Worm (Caenorhabditis elegans) whole organism, late embryonic: ENCODE measurements around the gene prx-12.

Experiments used
- C08G9.2 ChIP-seq: sonication (generic microtip); optimal IDR thresholded peaks from 2 replicates; lab custom pipeline; 2016; ENCODE audit warnings: mild to moderate bottlenecking, missing genetic modification characterization, moderate library complexity, missing compliant biosample characterization
- F13H6.1 ChIP-seq: sonication (generic microtip); optimal IDR thresholded peaks from 2 replicates; lab custom pipeline; 2016; ENCODE audit warnings: missing genetic modification characterization, missing compliant biosample characterization
- Y22D7AL.16 ChIP-seq: sonication (generic microtip); optimal IDR thresholded peaks from 2 replicates; lab custom pipeline; 2016; ENCODE audit warnings: missing genetic modification characterization, missing compliant biosample characterization
- ahr-1 ChIP-seq: sonication (generic microtip); optimal IDR thresholded peaks from 2 replicates; lab custom pipeline; 2016; ENCODE audit warnings: missing genetic modification characterization, missing compliant biosample characterization
- ama-1 ChIP-seq: fragments of 150-350 bp; optimal IDR thresholded peaks from 2 replicates; lab custom pipeline; 2014
- ceh-14 ChIP-seq: sonication (generic microtip); optimal IDR thresholded peaks from 2 replicates; lab custom pipeline; 2016; ENCODE audit warnings: missing genotype, missing genetic modification characterization, missing compliant biosample characterization
- ceh-18 ChIP-seq: sonication (generic microtip); optimal IDR thresholded peaks from 2 replicates; lab custom pipeline; 2016; ENCODE audit warnings: missing genetic modification characterization, missing compliant biosample characterization
- ceh-19 ChIP-seq: fragments of 200-800 bp; sonication (Bioruptor generic); optimal IDR thresholded peaks from 2 replicates; lab custom pipeline; 2018; ENCODE audit warnings: mild to moderate bottlenecking, missing genetic modification characterization, missing compliant biosample characterization
- ceh-30 ChIP-seq: fragments of 150-350 bp; optimal IDR thresholded peaks from 2 replicates; lab custom pipeline; 2014; ENCODE audit warnings: missing biosample characterization, missing genetic modification characterization
- ceh-31 ChIP-seq: sonication (generic microtip); optimal IDR thresholded peaks from 2 replicates; lab custom pipeline; 2016; ENCODE audit warnings: missing genetic modification characterization, missing compliant biosample characterization
- ceh-34 ChIP-seq: sonication (generic microtip); optimal IDR thresholded peaks from 2 replicates; lab custom pipeline; 2016; ENCODE audit warnings: mild to moderate bottlenecking, missing genetic modification characterization, missing compliant biosample characterization
- ceh-48 ChIP-seq: sonication (generic microtip); optimal IDR thresholded peaks from 2 replicates; lab custom pipeline; 2016; ENCODE audit warnings: missing genetic modification characterization, inconsistent platforms, missing compliant biosample characterization
- ceh-6 ChIP-seq: fragments of 200-800 bp; sonication (Bioruptor generic); optimal IDR thresholded peaks from 2 replicates; lab custom pipeline; 2018; ENCODE audit warnings: mild to moderate bottlenecking, missing genetic modification characterization, missing compliant biosample characterization
- ceh-9 ChIP-seq: sonication (generic microtip); optimal IDR thresholded peaks from 2 replicates; lab custom pipeline; 2016; ENCODE audit warnings: mild to moderate bottlenecking, missing genetic modification characterization, inconsistent platforms, missing compliant biosample characterization
- dmd-4 ChIP-seq: sonication (generic microtip); optimal IDR thresholded peaks from 2 replicates; lab custom pipeline; 2016; ENCODE audit warnings: borderline replicate concordance, missing genetic modification characterization, missing compliant biosample characterization
- elt-2 ChIP-seq: sonication (generic microtip); optimal IDR thresholded peaks from 2 replicates; lab custom pipeline; 2016; ENCODE audit warnings: missing genetic modification reagents, missing genetic modification characterization, missing compliant biosample characterization
- ets-4 ChIP-seq: sonication (generic microtip); optimal IDR thresholded peaks from 2 replicates; lab custom pipeline; 2016; ENCODE audit warnings: missing genetic modification characterization, missing compliant biosample characterization
- eyg-1 ChIP-seq: sonication (generic microtip); optimal IDR thresholded peaks from 2 replicates; lab custom pipeline; 2016; ENCODE audit warnings: missing genotype, missing genetic modification characterization, missing compliant biosample characterization
- fax-1 ChIP-seq: sonication (generic microtip); optimal IDR thresholded peaks from 2 replicates; lab custom pipeline; 2016; ENCODE audit warnings: missing genotype, missing genetic modification characterization, missing compliant biosample characterization
- fkh-6 ChIP-seq: sonication (generic microtip); optimal IDR thresholded peaks from 2 replicates; lab custom pipeline; 2016; ENCODE audit warnings: missing genetic modification characterization, missing compliant biosample characterization
- gmeb-2 ChIP-seq: sonication (generic microtip); optimal IDR thresholded peaks from 2 replicates; lab custom pipeline; 2016; ENCODE audit warnings: missing genetic modification characterization, inconsistent platforms, missing compliant biosample characterization
- hlh-15 ChIP-seq: sonication (generic microtip); optimal IDR thresholded peaks from 2 replicates; lab custom pipeline; 2016; ENCODE audit warnings: missing genetic modification characterization, missing compliant biosample characterization
- hlh-6 ChIP-seq: sonication (generic microtip); optimal IDR thresholded peaks from 2 replicates; lab custom pipeline; 2016; ENCODE audit warnings: missing genotype, missing genetic modification characterization, missing compliant biosample characterization
- mec-3 ChIP-seq: sonication (generic microtip); optimal IDR thresholded peaks from 2 replicates; lab custom pipeline; 2016; ENCODE audit warnings: borderline replicate concordance, missing genetic modification characterization, missing compliant biosample characterization
- odd-2 ChIP-seq: sonication (generic microtip); optimal IDR thresholded peaks from 2 replicates; lab custom pipeline; 2017; ENCODE audit warnings: antibody characterized with exemption, mild to moderate bottlenecking, missing genetic modification characterization, missing compliant biosample characterization
- pag-3 ChIP-seq: sonication (generic microtip); optimal IDR thresholded peaks from 2 replicates; lab custom pipeline; 2016; ENCODE audit warnings: missing compliant biosample characterization, missing genetic modification characterization, borderline replicate concordance
- pat-9 ChIP-seq: fragments of 200-800 bp; sonication (Bioruptor generic); optimal IDR thresholded peaks from 2 replicates; lab custom pipeline; 2018; ENCODE audit warnings: mild to moderate bottlenecking, missing genetic modification characterization, moderate library complexity, missing compliant biosample characterization
- pros-1 ChIP-seq: fragments of 150-350 bp; optimal IDR thresholded peaks from 2 replicates; lab custom pipeline; 2014; ENCODE audit warnings: missing biosample characterization, missing genetic modification reagents, missing genetic modification characterization
- ref-2 ChIP-seq: sonication (generic microtip); optimal IDR thresholded peaks from 2 replicates; lab custom pipeline; 2016; ENCODE audit warnings: missing genetic modification characterization, missing compliant biosample characterization
- sdc-2 ChIP-seq: sonication (generic microtip); optimal IDR thresholded peaks from 2 replicates; lab custom pipeline; 2016; ENCODE audit warnings: missing genotype, missing genetic modification characterization, missing compliant biosample characterization
- syd-9 ChIP-seq: sonication (generic microtip); optimal IDR thresholded peaks from 2 replicates; lab custom pipeline; 2016; ENCODE audit warnings: mild to moderate bottlenecking, missing genetic modification characterization, moderate library complexity, missing compliant biosample characterization
- tbx-2 ChIP-seq: sonication (generic microtip); optimal IDR thresholded peaks from 2 replicates; lab custom pipeline; 2016; ENCODE audit warnings: missing genetic modification characterization, missing compliant biosample characterization
- ttx-3 ChIP-seq: sonication (generic microtip); optimal IDR thresholded peaks from 2 replicates; lab custom pipeline; 2016; ENCODE audit warnings: missing genetic modification reagents, missing genetic modification characterization, missing compliant biosample characterization
- unc-42 ChIP-seq: sonication (generic microtip); optimal IDR thresholded peaks from 2 replicates; lab custom pipeline; 2016; ENCODE audit warnings: missing genotype, missing genetic modification characterization, missing compliant biosample characterization
- zip-5 ChIP-seq: sonication (generic microtip); optimal IDR thresholded peaks from 2 replicates; lab custom pipeline; 2016; ENCODE audit warnings: missing genetic modification characterization, missing compliant biosample characterization
- ztf-16 ChIP-seq: sonication (generic microtip); optimal IDR thresholded peaks from 2 replicates; lab custom pipeline; 2017; ENCODE audit warnings: missing genetic modification characterization, missing compliant biosample characterization

prx-12 gene

DNA sequence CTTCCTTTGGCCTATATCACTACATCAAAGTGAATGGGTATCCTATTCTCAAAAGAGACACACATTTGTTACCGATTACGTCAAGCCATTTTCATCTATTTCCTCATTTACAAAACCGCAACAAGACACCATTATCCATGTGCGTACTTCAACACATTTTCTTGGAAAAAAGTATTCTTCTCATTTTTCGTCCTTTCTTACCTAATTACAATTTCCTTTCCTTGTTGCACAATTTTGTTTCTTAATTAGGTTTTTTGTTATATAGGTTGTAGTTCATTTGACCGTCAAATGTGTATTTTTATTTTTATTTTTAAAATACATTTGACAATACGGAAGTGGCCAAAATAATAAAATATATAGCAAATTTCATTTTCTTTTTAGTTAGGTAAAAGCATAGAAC is 9.7 kb upstream of the prx-12 start:
- TF ChIP-seq odd-2 (tag; lab: Kevin White, UChicago) (no peak), gmeb-2 (no peak), F13H6.1 (no peak), ref-2 (no peak), pag-3 (tag; lab: Kevin White, UChicago) (no peak), ets-4 (tag; lab: Kevin White, UChicago) (no peak), dmd-4 (no peak), ama-1 (no peak)

DNA sequence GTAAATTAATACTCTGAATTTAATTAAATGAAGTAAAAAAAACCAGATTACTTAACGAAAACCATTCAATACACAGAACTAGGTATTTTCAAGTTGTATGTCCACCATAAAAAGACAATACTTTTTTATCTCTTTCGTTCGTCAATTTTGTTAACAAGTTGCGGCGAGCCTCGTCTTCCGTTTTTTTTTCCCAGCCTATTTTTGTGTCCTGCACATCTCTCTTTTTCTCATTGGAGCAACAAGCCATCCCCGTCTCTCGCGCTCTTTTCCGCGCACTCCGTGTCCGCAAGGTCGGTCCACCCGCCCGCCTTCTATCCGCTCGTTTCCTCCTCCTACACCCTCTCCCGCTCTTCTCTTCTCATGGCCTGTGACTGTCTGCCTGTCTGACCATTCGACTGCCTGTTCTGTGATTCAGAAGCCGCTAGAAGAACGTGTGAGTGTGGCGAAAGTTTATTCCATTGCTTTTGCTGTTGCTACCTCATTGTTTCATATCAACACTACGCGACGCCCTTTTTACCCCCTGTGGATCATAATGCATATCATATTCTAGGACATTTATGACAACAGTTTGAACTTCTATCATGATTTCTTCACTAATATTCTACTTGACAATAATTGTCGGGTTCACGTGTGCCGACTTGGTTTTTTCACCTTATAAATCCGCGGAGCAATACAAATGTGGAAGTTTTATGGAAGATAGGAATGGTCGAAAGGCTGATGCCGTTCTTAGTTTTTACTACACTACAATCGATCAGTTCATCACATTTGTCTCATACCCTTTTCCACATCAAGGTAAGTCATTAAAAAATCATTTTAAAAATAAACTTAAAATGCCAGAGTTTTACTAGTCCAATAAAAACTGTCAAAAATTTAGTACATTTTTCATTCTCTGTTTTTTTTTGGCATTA is 8.3 kb upstream of the prx-12 start, which contains the start of the genes F08B12.11 and prmn-1:
TSS of gene F08B12.11 (plus strand) at position 521 of the 908 bp plus-strand sequence.
TSS of gene prmn-1 (plus strand) at position 551 of the 908 bp plus-strand sequence.
- TF ChIP-seq ref-2, result peak; percentile 62
- peak; percentile 62 for TF ChIP-seq sdc-2
- TF ChIP-seq fax-1 (tag; lab: Kevin White, UChicago), result peak; percentile 28
- peak; percentile 7 for TF ChIP-seq C08G9.2
- peak; percentile 11 for TF ChIP-seq fkh-6
- TF ChIP-seq tbx-2, result peak; percentile 26
- TF ChIP-seq ceh-31 (tag; lab: Kevin White, UChicago), result peak; percentile 36
- no peak for TF ChIP-seq pag-3 (tag; lab: Kevin White, UChicago)
- peak; percentile 0 for TF ChIP-seq elt-2 (tag; lab: Kevin White, UChicago)
- TF ChIP-seq syd-9 (tag; lab: Kevin White, UChicago), result peak; percentile 10
- TF ChIP-seq hlh-6, result peak; percentile 66
- peak; percentile 63 for TF ChIP-seq ceh-34 (tag; lab: Kevin White, UChicago)
- TF ChIP-seq unc-42 (tag; lab: Kevin White, UChicago), result peak; percentile 76
- no peak for TF ChIP-seq ceh-14 (tag; lab: Kevin White, UChicago)
- no peak for TF ChIP-seq pat-9 (tag; lab: Kevin White, UChicago)

DNA sequence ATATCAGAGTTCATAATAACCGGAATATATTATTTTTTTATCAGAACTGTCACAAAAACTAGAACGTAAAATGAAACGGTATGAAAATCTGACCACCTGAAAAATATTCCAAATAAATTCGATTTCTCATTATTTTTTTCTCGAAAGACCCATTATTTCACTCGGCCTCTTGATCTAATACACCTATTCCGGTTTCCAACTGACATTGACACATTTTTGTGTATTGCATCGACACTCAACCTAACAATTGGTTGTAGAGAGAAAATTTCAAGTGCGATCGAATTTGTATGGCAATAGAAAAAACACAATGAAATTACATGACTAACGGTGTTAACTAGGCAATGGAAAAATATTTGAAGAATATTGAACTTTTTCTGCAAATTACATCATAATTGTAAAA is 7.2 kb upstream of the prx-12 start:
- TF ChIP-seq zip-5 (tag; lab: Kevin White, UChicago) (no peak), ztf-16 (no peak), ceh-6 (GFP tag; lab: Kevin White, UChicago) (no peak), ttx-3 (tag; lab: Kevin White, UChicago) (no peak), ceh-48 (no peak), ceh-30 (tag; lab: Kevin White, UChicago) (no peak), ceh-9 (no peak), eyg-1 (tag; lab: Kevin White, UChicago) (no peak), elt-2 (tag; lab: Kevin White, UChicago) (no peak), C08G9.2 (no peak), ahr-1 (tag; lab: Kevin White, UChicago) (no peak), F13H6.1 (no peak), ceh-18 (tag; lab: Kevin White, UChicago) (no peak), hlh-15 (tag; lab: Kevin White, UChicago) (no peak), ceh-19 (no peak), pros-1 (tag; lab: Kevin White, UChicago) (no peak), odd-2 (tag; lab: Kevin White, UChicago) (no peak), gmeb-2 (no peak), Y22D7AL.16 (tag; lab: Kevin White, UChicago) (no peak), mec-3 (no peak)

DNA sequence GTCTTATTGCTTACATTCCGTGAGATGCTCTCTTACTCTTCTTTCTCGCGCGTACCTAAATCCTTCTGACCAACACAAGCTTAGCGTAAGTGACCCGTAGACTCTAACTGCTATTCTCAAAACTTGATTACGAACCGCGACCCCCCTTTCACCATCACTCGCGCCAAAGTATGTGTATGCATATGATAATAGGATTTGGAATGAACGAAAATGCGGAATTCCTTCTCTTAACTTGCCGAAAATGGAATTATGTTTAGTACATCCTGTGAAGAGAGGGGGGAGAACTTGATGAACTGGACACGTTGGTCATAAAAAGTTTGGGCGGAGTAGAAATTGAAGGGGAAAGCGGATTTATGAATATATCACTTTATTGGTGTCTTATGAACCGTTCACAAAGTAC is 6.2 kb upstream of the prx-12 start:
- TF ChIP-seq unc-42 (tag; lab: Kevin White, UChicago) (peak; percentile 98), ceh-19 (peak; percentile 4), mec-3 (no peak)
